Worm (Caenorhabditis elegans) whole organism, mixed stage, embryonic: ENCODE measurements around the gene fbxb-81.

Experiments used
- M03D4.4 ChIP-seq: sonication (generic microtip); optimal IDR thresholded peaks from 2 replicates; lab custom pipeline; 2017; ENCODE audit warnings: mild to moderate bottlenecking, missing genetic modification characterization, missing compliant biosample characterization
- bed-3 ChIP-seq: fragments of 200-800 bp; sonication (Bioruptor generic); optimal IDR thresholded peaks from 3 replicates; lab custom pipeline; 2018; ENCODE audit warnings: mild to moderate bottlenecking, missing genetic modification characterization, moderate library complexity, missing compliant biosample characterization
- blmp-1 ChIP-seq: fragments of 150-350 bp; optimal IDR thresholded peaks from 2 replicates; lab custom pipeline; 2014; ENCODE audit warnings: missing biosample characterization, missing genetic modification characterization
- ceh-39 ChIP-seq: fragments of 150-350 bp; optimal IDR thresholded peaks from 2 replicates; lab custom pipeline; 2014; ENCODE audit warnings: missing biosample characterization, missing genetic modification characterization
- ceh-83 ChIP-seq: fragments of 200-800 bp; sonication (Bioruptor generic); optimal IDR thresholded peaks from 2 replicates; lab custom pipeline; 2018; ENCODE audit warnings: mild to moderate bottlenecking, missing genetic modification characterization, missing compliant biosample characterization
- ces-1 ChIP-seq: fragments of 150-350 bp; optimal IDR thresholded peaks from 2 replicates; lab custom pipeline; 2014; ENCODE audit warnings: missing biosample characterization, missing genetic modification reagents, missing genetic modification characterization
- cnd-1 ChIP-seq: fragments of 200-800 bp; sonication (Bioruptor generic); optimal IDR thresholded peaks from 2 replicates; lab custom pipeline; 2018; ENCODE audit warnings: mild to moderate bottlenecking, missing genetic modification characterization, missing compliant biosample characterization
- drap-1 ChIP-seq: fragments of 200-800 bp; sonication (Bioruptor generic); optimal IDR thresholded peaks from 3 replicates; lab custom pipeline; 2018; ENCODE audit warnings: mild to moderate bottlenecking, missing genetic modification characterization, missing compliant biosample characterization
- elt-1 ChIP-seq: sonication (generic microtip); optimal IDR thresholded peaks from 2 replicates; lab custom pipeline; 2017; ENCODE audit warnings: missing genetic modification characterization, mild to moderate bottlenecking, missing compliant biosample characterization, antibody characterized with exemption, moderate library complexity, borderline replicate concordance; ENCODE audit not compliant: insufficient read depth
- elt-3 ChIP-seq: fragments of 150-350 bp; optimal IDR thresholded peaks from 2 replicates; lab custom pipeline; 2014; ENCODE audit warnings: missing biosample characterization, missing genetic modification characterization
- flh-1 ChIP-seq: fragments of 200-800 bp; sonication (Bioruptor generic); optimal IDR thresholded peaks from 2 replicates; lab custom pipeline; 2018; ENCODE audit warnings: mild to moderate bottlenecking, missing genetic modification characterization, moderate library complexity, missing compliant biosample characterization
- ham-2 ChIP-seq: fragments of 200-800 bp; sonication (Bioruptor generic); optimal IDR thresholded peaks from 2 replicates; lab custom pipeline; 2018; ENCODE audit warnings: mild to moderate bottlenecking, missing genetic modification characterization, missing compliant biosample characterization
- hlh-1 ChIP-seq: fragments of 150-350 bp; optimal IDR thresholded peaks from 2 replicates; lab custom pipeline; 2014; ENCODE audit warnings: missing biosample characterization, missing genetic modification reagents, missing genetic modification characterization
- lin-13 ChIP-seq: fragments of 150-350 bp; optimal IDR thresholded peaks from 2 replicates; lab custom pipeline; 2014; ENCODE audit warnings: missing biosample characterization, missing genetic modification characterization
- lin-32 ChIP-seq: fragments of 200-800 bp; sonication (Bioruptor generic); optimal IDR thresholded peaks from 2 replicates; lab custom pipeline; 2018; ENCODE audit warnings: mild to moderate bottlenecking, missing genetic modification characterization, missing compliant biosample characterization
- lsy-2 ChIP-seq: fragments of 150-350 bp; optimal IDR thresholded peaks from 2 replicates; lab custom pipeline; 2014; ENCODE audit warnings: missing biosample characterization, missing genetic modification characterization
- mab-5 ChIP-seq: fragments of 150-350 bp; optimal IDR thresholded peaks from 2 replicates; lab custom pipeline; 2014; ENCODE audit warnings: missing biosample characterization, missing genetic modification characterization
- mep-1 ChIP-seq: fragments of 150-350 bp; optimal IDR thresholded peaks from 2 replicates; lab custom pipeline; 2017; ENCODE audit warnings: missing biosample characterization, missing genetic modification reagents, missing genetic modification characterization, inconsistent platforms
- mls-2 ChIP-seq: sonication (generic microtip); optimal IDR thresholded peaks from 2 replicates; lab custom pipeline; 2016; ENCODE audit warnings: mild to moderate bottlenecking, missing genetic modification characterization, moderate library complexity, missing compliant biosample characterization
- nhr-12 ChIP-seq: fragments of 150-350 bp; optimal IDR thresholded peaks from 2 replicates; lab custom pipeline; 2014; ENCODE audit warnings: missing biosample characterization, missing genetic modification characterization
- nhr-2 ChIP-seq: fragments of 150-350 bp; optimal IDR thresholded peaks from 2 replicates; lab custom pipeline; 2014; ENCODE audit warnings: missing biosample characterization, missing genetic modification characterization
- nhr-237 ChIP-seq: fragments of 150-350 bp; optimal IDR thresholded peaks from 2 replicates; lab custom pipeline; 2014; ENCODE audit warnings: missing biosample characterization, missing genetic modification characterization
- nhr-76 ChIP-seq: sonication (generic microtip); optimal IDR thresholded peaks from 2 replicates; lab custom pipeline; 2017; ENCODE audit warnings: missing biosample characterization, missing genetic modification characterization
- pha-4 ChIP-seq: fragments of 150-350 bp; optimal IDR thresholded peaks from 2 replicates; lab custom pipeline; 2018; ENCODE audit warnings: missing biosample characterization, missing genetic modification reagents, missing genetic modification characterization
- sem-2 ChIP-seq: fragments of 200-800 bp; sonication (Bioruptor generic); optimal IDR thresholded peaks from 2 replicates; lab custom pipeline; 2018; ENCODE audit warnings: mild to moderate bottlenecking, missing genetic modification characterization, missing compliant biosample characterization
- snpc-4 ChIP-seq: fragments of 150-350 bp; optimal IDR thresholded peaks from 2 replicates; lab custom pipeline; 2014; ENCODE audit warnings: missing biosample characterization, missing genetic modification characterization
- tbx-8 ChIP-seq: fragments of 200-800 bp; sonication (Bioruptor generic); optimal IDR thresholded peaks from 2 replicates; lab custom pipeline; 2018; ENCODE audit warnings: mild to moderate bottlenecking, missing genetic modification characterization, moderate library complexity, missing compliant biosample characterization
- unc-120 ChIP-seq: sonication (generic microtip); optimal IDR thresholded peaks from 2 replicates; lab custom pipeline; 2017; ENCODE audit warnings: missing genetic modification characterization, missing compliant biosample characterization; ENCODE audit not compliant: poor library complexity, severe bottlenecking
- unc-62 ChIP-seq: fragments of 150-350 bp; optimal IDR thresholded peaks from 2 replicates; lab custom pipeline; 2014; ENCODE audit warnings: missing biosample characterization, missing genetic modification reagents, missing genetic modification characterization
- zip-8 ChIP-seq: fragments of 150-350 bp; optimal IDR thresholded peaks from 2 replicates; lab custom pipeline; 2014; ENCODE audit warnings: missing biosample characterization, missing genetic modification characterization
- ztf-11 ChIP-seq: fragments of 150-350 bp; optimal IDR thresholded peaks from 2 replicates; lab custom pipeline; 2014; ENCODE audit warnings: missing biosample characterization, missing genetic modification characterization

fbxb-81 gene

ce11 chrIII:149132-149531 is 8.1 kb upstream of the fbxb-81 start:
- TF ChIP-seq cnd-1 (tag; lab: Kevin White, UChicago), result no peak
- no peak for TF ChIP-seq unc-62 (GFP tag; lab: Kevin White, UChicago)

- TF ChIP-seq tbx-8, result no peak
- no peak for TF ChIP-seq ceh-83
- no peak for TF ChIP-seq nhr-2 (tag; lab: Kevin White, UChicago)
- no peak for TF ChIP-seq drap-1 (GFP tag; lab: Kevin White, UChicago)
- no peak for TF ChIP-seq lsy-2
- no peak for TF ChIP-seq nhr-12
- no peak for TF ChIP-seq mab-5 (tag; lab: Kevin White, UChicago)
- no peak for TF ChIP-seq mep-1
- no peak for TF ChIP-seq bed-3 (GFP tag; lab: Kevin White, UChicago)
- no peak for TF ChIP-seq elt-1 (tag; lab: Kevin White, UChicago)
- no peak for TF ChIP-seq sem-2 (GFP tag; lab: Kevin White, UChicago)
- TF ChIP-seq elt-3 (tag; lab: Kevin White, UChicago), result no peak
- no peak for TF ChIP-seq unc-120 (tag; lab: Kevin White, UChicago)
- TF ChIP-seq blmp-1 (tag; lab: Kevin White, UChicago), result no peak
- no peak for TF ChIP-seq hlh-1
- no peak for TF ChIP-seq M03D4.4
- no peak for TF ChIP-seq ham-2 (GFP tag; lab: Kevin White, UChicago)
- TF ChIP-seq snpc-4 (tag; lab: Kevin White, UChicago), result no peak
- TF ChIP-seq, all 35 proteins: peak for 0
Observed at ce11 chrIII:147570-148076, 6.6 kb upstream of the fbxb-81 start, which contains the start of gene sqst-5. sqst-5 (minus strand) TSS chrIII:147620.

ce11 chrIII:146369-146768 is 5.4 kb upstream of the fbxb-81 start, which contains the start of gene fbxb-84:
fbxb-84 (minus strand) TSS chrIII:146469.
- TF ChIP-seq drap-1 (GFP tag; lab: Kevin White, UChicago), result no peak
- no peak for TF ChIP-seq elt-1 (tag; lab: Kevin White, UChicago)
- TF ChIP-seq zip-8 (tag; lab: Kevin White, UChicago), result no peak
- no peak for TF ChIP-seq elt-3 (tag; lab: Kevin White, UChicago)
- TF ChIP-seq tbx-8, result no peak
- no peak for TF ChIP-seq ceh-83
- TF ChIP-seq lsy-2, result no peak
- TF ChIP-seq flh-1 (GFP tag; lab: Kevin White, UChicago), result no peak
- no peak for TF ChIP-seq ham-2 (GFP tag; lab: Kevin White, UChicago)
- TF ChIP-seq lin-13 (tag; lab: Kevin White, UChicago), result no peak
- TF ChIP-seq blmp-1 (tag; lab: Kevin White, UChicago), result no peak
- TF ChIP-seq mab-5 (tag; lab: Kevin White, UChicago), result no peak
- TF ChIP-seq unc-62 (GFP tag; lab: Kevin White, UChicago), result no peak
- no peak for TF ChIP-seq bed-3 (GFP tag; lab: Kevin White, UChicago)
- TF ChIP-seq unc-120 (tag; lab: Kevin White, UChicago), result no peak
- no peak for TF ChIP-seq ztf-11 (tag; lab: Kevin White, UChicago)

ce11 chrIII:145078-145477 is 4.1 kb upstream of the fbxb-81 start, which contains the start of the genes T17A3.12 and fbxb-83:
T17A3.12 (minus strand) TSS chrIII:145178.
fbxb-83 (minus strand) TSS chrIII:145211.
- TF ChIP-seq lin-32 (GFP tag; lab: Kevin White, UChicago) (no peak), elt-3 (tag; lab: Kevin White, UChicago) (no peak), zip-8 (tag; lab: Kevin White, UChicago) (no peak), mep-1 (no peak), pha-4 (tag; lab: Kevin White, UChicago) (no peak), drap-1 (GFP tag; lab: Kevin White, UChicago) (no peak), nhr-76 (no peak), nhr-237 (tag; lab: Kevin White, UChicago) (no peak), nhr-12 (no peak), ceh-39 (tag; lab: Kevin White, UChicago) (no peak), cnd-1 (tag; lab: Kevin White, UChicago) (no peak), ces-1 (GFP tag; lab: Kevin White, UChicago) (no peak), tbx-8 (no peak), mls-2 (tag; lab: Kevin White, UChicago) (no peak), hlh-1 (no peak)
- TF ChIP-seq, all 35 proteins: peak for 0

- TF ChIP-seq mls-2 (tag; lab: Kevin White, UChicago) (no peak), cnd-1 (tag; lab: Kevin White, UChicago) (no peak), lsy-2 (no peak), nhr-2 (tag; lab: Kevin White, UChicago) (no peak), lin-32 (GFP tag; lab: Kevin White, UChicago) (no peak), ceh-39 (tag; lab: Kevin White, UChicago) (no peak), sem-2 (GFP tag; lab: Kevin White, UChicago) (no peak), unc-62 (GFP tag; lab: Kevin White, UChicago) (no peak), zip-8 (tag; lab: Kevin White, UChicago) (no peak), elt-1 (tag; lab: Kevin White, UChicago) (no peak)
Observed at ce11 chrIII:143121-143520, 2.1 kb upstream of the fbxb-81 start, which contains the start of gene fbxb-82. fbxb-82 (minus strand) TSS chrIII:143221.
